Worm (Caenorhabditis elegans) whole organism, mixed stage, embryonic: ENCODE data around the gene Y57E12AL.2.

Experiments used
- M03D4.4 ChIP-seq: sonication (generic microtip); optimal IDR thresholded peaks from 2 replicates; lab custom pipeline; 2017; ENCODE audit warnings: mild to moderate bottlenecking, missing genetic modification characterization, missing compliant biosample characterization
- bed-3 ChIP-seq: fragments of 200-800 bp; sonication (Bioruptor generic); optimal IDR thresholded peaks from 3 replicates; lab custom pipeline; 2018; ENCODE audit warnings: mild to moderate bottlenecking, missing genetic modification characterization, moderate library complexity, missing compliant biosample characterization
- blmp-1 ChIP-seq: fragments of 150-350 bp; optimal IDR thresholded peaks from 2 replicates; lab custom pipeline; 2014; ENCODE audit warnings: missing biosample characterization, missing genetic modification characterization
- ceh-39 ChIP-seq: fragments of 150-350 bp; optimal IDR thresholded peaks from 2 replicates; lab custom pipeline; 2014; ENCODE audit warnings: missing biosample characterization, missing genetic modification characterization
- ceh-43 ChIP-seq: fragments of 200-800 bp; sonication (Bioruptor generic); optimal IDR thresholded peaks from 2 replicates; lab custom pipeline; 2018; ENCODE audit warnings: mild to moderate bottlenecking, missing genetic modification characterization, moderate library complexity, missing compliant biosample characterization
- ceh-83 ChIP-seq: fragments of 200-800 bp; sonication (Bioruptor generic); optimal IDR thresholded peaks from 2 replicates; lab custom pipeline; 2018; ENCODE audit warnings: mild to moderate bottlenecking, missing genetic modification characterization, missing compliant biosample characterization
- ces-1 ChIP-seq: fragments of 150-350 bp; optimal IDR thresholded peaks from 2 replicates; lab custom pipeline; 2014; ENCODE audit warnings: missing biosample characterization, missing genetic modification reagents, missing genetic modification characterization
- cnd-1 ChIP-seq: fragments of 200-800 bp; sonication (Bioruptor generic); optimal IDR thresholded peaks from 2 replicates; lab custom pipeline; 2018; ENCODE audit warnings: mild to moderate bottlenecking, missing genetic modification characterization, missing compliant biosample characterization
- drap-1 ChIP-seq: fragments of 200-800 bp; sonication (Bioruptor generic); optimal IDR thresholded peaks from 3 replicates; lab custom pipeline; 2018; ENCODE audit warnings: mild to moderate bottlenecking, missing genetic modification characterization, missing compliant biosample characterization
- elt-1 ChIP-seq: sonication (generic microtip); optimal IDR thresholded peaks from 2 replicates; lab custom pipeline; 2017; ENCODE audit warnings: missing genetic modification characterization, mild to moderate bottlenecking, missing compliant biosample characterization, antibody characterized with exemption, moderate library complexity, borderline replicate concordance; ENCODE audit not compliant: insufficient read depth
- elt-3 ChIP-seq: fragments of 150-350 bp; optimal IDR thresholded peaks from 2 replicates; lab custom pipeline; 2014; ENCODE audit warnings: missing biosample characterization, missing genetic modification characterization
- flh-1 ChIP-seq: fragments of 200-800 bp; sonication (Bioruptor generic); optimal IDR thresholded peaks from 2 replicates; lab custom pipeline; 2018; ENCODE audit warnings: mild to moderate bottlenecking, missing genetic modification characterization, moderate library complexity, missing compliant biosample characterization
- ham-2 ChIP-seq: fragments of 200-800 bp; sonication (Bioruptor generic); optimal IDR thresholded peaks from 2 replicates; lab custom pipeline; 2018; ENCODE audit warnings: mild to moderate bottlenecking, missing genetic modification characterization, missing compliant biosample characterization
- hlh-1 ChIP-seq: fragments of 150-350 bp; optimal IDR thresholded peaks from 2 replicates; lab custom pipeline; 2014; ENCODE audit warnings: missing biosample characterization, missing genetic modification reagents, missing genetic modification characterization
- mab-5 ChIP-seq: fragments of 150-350 bp; optimal IDR thresholded peaks from 2 replicates; lab custom pipeline; 2014; ENCODE audit warnings: missing biosample characterization, missing genetic modification characterization
- mep-1 ChIP-seq: fragments of 150-350 bp; optimal IDR thresholded peaks from 2 replicates; lab custom pipeline; 2017; ENCODE audit warnings: missing biosample characterization, missing genetic modification reagents, missing genetic modification characterization, inconsistent platforms
- mls-2 ChIP-seq: sonication (generic microtip); optimal IDR thresholded peaks from 2 replicates; lab custom pipeline; 2016; ENCODE audit warnings: mild to moderate bottlenecking, missing genetic modification characterization, moderate library complexity, missing compliant biosample characterization
- nhr-12 ChIP-seq: fragments of 150-350 bp; optimal IDR thresholded peaks from 2 replicates; lab custom pipeline; 2014; ENCODE audit warnings: missing biosample characterization, missing genetic modification characterization
- nhr-76 ChIP-seq: sonication (generic microtip); optimal IDR thresholded peaks from 2 replicates; lab custom pipeline; 2017; ENCODE audit warnings: missing biosample characterization, missing genetic modification characterization
- pha-4 ChIP-seq: fragments of 150-350 bp; optimal IDR thresholded peaks from 2 replicates; lab custom pipeline; 2018; ENCODE audit warnings: missing biosample characterization, missing genetic modification reagents, missing genetic modification characterization
- sem-2 ChIP-seq: fragments of 200-800 bp; sonication (Bioruptor generic); optimal IDR thresholded peaks from 2 replicates; lab custom pipeline; 2018; ENCODE audit warnings: mild to moderate bottlenecking, missing genetic modification characterization, missing compliant biosample characterization
- snpc-4 ChIP-seq: fragments of 150-350 bp; optimal IDR thresholded peaks from 2 replicates; lab custom pipeline; 2014; ENCODE audit warnings: missing biosample characterization, missing genetic modification characterization
- sptf-1 ChIP-seq: sonication (generic microtip); optimal IDR thresholded peaks from 2 replicates; lab custom pipeline; 2017; ENCODE audit warnings: mild to moderate bottlenecking, missing genetic modification characterization, moderate library complexity, missing compliant biosample characterization
- tbx-8 ChIP-seq: fragments of 200-800 bp; sonication (Bioruptor generic); optimal IDR thresholded peaks from 2 replicates; lab custom pipeline; 2018; ENCODE audit warnings: mild to moderate bottlenecking, missing genetic modification characterization, moderate library complexity, missing compliant biosample characterization
- unc-120 ChIP-seq: sonication (generic microtip); optimal IDR thresholded peaks from 2 replicates; lab custom pipeline; 2017; ENCODE audit warnings: missing genetic modification characterization, missing compliant biosample characterization; ENCODE audit not compliant: poor library complexity, severe bottlenecking
- unc-39 ChIP-seq: fragments of 150-350 bp; optimal IDR thresholded peaks from 2 replicates; lab custom pipeline; 2014; ENCODE audit warnings: missing biosample characterization, missing genetic modification characterization

Y57E12AL.2 gene

DNA sequence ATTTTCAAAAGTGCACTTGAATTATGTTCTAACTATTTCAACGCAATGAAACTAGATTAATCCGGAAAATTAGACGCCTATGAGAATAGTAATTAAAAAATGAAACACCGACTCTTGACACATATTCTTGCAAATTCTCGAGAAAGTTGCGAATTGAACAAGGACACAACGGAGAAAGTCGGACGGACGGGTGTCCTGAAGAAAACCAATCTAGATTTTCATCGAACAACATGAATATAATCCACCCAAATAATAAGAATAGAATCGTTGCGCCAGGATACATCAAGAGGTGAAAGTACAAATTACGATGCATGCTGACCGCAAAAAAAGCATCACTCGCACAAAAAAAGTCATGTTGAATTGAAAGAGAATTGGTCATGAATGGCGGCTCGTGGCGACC lies 11.0 kb downstream of the Y57E12AL.2 start:
- no peak for TF ChIP-seq sptf-1 (tag; lab: Kevin White, UChicago)
- TF ChIP-seq blmp-1 (tag; lab: Kevin White, UChicago), result no peak
- TF ChIP-seq elt-1 (tag; lab: Kevin White, UChicago), result no peak

DNA sequence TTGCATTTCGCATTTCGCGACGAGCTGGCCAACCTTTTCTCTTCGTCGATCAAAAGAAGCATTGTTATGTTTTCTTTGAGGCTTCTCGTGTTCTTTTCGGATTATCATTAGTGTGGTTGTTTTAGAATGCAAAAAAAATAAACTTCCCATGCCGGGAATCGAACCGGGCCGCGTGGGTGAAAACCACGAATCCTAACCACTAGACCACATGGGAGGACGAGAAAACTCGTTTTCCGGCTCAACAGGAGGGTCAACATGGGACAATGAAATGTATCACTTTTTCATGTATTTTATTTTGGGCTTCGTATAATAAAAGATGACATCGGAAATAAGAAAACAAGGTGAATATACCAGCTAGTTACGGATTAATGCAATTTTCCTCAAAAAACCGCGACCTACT lies 11.7 kb downstream of the Y57E12AL.2 start:
- no peak for TF ChIP-seq nhr-12 (tag; lab: Kevin White, UChicago)

DNA sequence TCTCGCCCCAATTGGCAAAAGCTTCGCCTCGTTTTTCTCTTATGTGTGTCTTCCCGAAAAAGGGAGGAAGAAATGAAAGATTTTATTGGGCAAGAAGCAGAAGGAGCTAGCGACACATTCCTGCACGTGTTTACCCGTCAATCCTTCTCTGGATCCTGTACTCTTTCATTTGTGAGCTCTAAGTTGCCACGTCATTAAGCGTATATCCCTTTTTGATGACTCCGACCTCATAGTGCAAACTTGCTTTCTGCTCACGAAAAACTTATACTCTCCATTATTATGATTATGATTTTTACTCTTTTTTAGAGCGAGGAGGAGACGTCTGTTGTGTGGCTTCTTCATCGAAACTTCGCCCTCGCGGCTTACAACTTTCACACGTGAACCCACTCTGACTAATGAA lies 14.4 kb downstream of the Y57E12AL.2 start, which contains the start of gene F27B10.1:
F27B10.1 (plus strand) TSS at position 301 of the 400 bp plus-strand sequence.
- no peak for TF ChIP-seq mab-5 (tag; lab: Kevin White, UChicago)
- TF ChIP-seq, all 35 proteins: peak for 0

DNA sequence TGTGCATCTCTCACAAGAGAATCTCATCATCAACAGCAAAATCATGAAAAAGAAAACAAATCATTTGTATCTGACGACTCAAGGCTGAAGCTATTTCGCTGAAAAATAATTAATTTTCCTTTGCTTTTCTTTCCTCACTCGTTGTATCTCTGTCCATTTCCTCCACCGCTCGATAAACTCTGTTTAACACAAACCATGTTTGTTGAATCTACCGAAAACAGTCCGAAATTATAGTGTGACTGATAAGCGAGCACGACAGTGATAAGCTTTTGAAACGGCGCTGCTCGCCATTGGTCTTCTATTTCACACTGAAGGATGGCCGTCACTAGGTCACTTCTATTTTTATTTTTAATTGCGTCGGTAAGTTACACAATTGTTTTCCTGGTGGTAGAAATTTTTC lies 17.8 kb downstream of the Y57E12AL.2 start, which contains the start of gene npa-1:
npa-1 (plus strand) TSS at position 142 of the 400 bp plus-strand sequence.
- TF ChIP-seq bed-3 (GFP tag; lab: Kevin White, UChicago), result no peak
- TF ChIP-seq elt-3 (tag; lab: Kevin White, UChicago), result no peak
- no peak for TF ChIP-seq nhr-76
- TF ChIP-seq ceh-83 (GFP tag; lab: Kevin White, UChicago), result no peak
- no peak for TF ChIP-seq elt-1 (tag; lab: Kevin White, UChicago)
- TF ChIP-seq hlh-1 (tag; lab: Kevin White, UChicago), result no peak
- no peak for TF ChIP-seq flh-1
- no peak for TF ChIP-seq snpc-4 (tag; lab: Kevin White, UChicago)

DNA sequence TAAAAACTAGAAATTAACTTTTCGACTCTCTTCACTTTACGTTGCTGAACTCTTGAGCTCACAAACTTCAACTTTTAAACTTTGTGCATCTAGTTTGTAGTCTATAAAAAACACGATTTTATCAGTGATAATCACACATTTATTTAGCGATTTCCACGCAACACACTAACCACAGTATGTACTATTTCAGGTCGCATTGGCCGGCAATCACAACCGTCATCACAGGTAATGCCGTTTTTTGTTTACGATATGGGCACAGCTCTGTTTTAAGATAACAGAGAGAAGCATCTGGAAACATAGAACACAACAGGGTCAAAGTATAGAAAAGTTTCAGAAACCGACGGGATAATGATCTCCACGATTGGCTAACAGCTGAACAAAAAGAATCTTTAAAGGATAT lies 18.3 kb downstream of the Y57E12AL.2 start:
- TF ChIP-seq bed-3 (GFP tag; lab: Kevin White, UChicago), result no peak
- no peak for TF ChIP-seq M03D4.4 (tag; lab: Kevin White, UChicago)
- no peak for TF ChIP-seq ceh-39 (tag; lab: Kevin White, UChicago)
- no peak for TF ChIP-seq pha-4
- TF ChIP-seq elt-1 (tag; lab: Kevin White, UChicago), result no peak
- TF ChIP-seq tbx-8, result no peak
- no peak for TF ChIP-seq mab-5 (tag; lab: Kevin White, UChicago)
- TF ChIP-seq elt-3 (tag; lab: Kevin White, UChicago), result no peak
- TF ChIP-seq sem-2, result no peak
- no peak for TF ChIP-seq unc-120
- TF ChIP-seq drap-1 (GFP tag; lab: Kevin White, UChicago), result no peak
- no peak for TF ChIP-seq mep-1
- no peak for TF ChIP-seq blmp-1 (tag; lab: Kevin White, UChicago)
- no peak for TF ChIP-seq hlh-1 (tag; lab: Kevin White, UChicago)
- TF ChIP-seq ceh-43, result no peak

DNA sequence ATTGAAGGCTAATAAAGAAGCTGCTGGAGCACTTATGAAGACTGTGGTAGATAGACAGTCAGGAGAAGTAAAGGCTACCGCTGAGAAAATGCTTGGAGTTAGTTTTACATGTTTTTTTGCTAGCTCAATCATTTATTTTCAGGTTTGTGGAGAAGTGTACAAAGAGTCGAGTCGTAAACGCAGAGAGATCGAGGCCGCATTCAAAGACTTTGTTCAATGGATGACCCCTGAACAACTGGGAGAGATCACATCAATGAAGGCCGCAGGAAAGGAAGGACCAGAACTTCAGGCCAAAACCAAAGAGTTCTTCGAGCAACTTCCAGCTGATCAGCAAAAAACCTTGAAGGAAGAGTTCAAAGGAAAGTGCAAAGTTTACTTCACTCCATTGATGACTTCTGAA lies 20.9 kb downstream of the Y57E12AL.2 start:
- TF ChIP-seq unc-39 (tag; lab: Kevin White, UChicago), result no peak

DNA sequence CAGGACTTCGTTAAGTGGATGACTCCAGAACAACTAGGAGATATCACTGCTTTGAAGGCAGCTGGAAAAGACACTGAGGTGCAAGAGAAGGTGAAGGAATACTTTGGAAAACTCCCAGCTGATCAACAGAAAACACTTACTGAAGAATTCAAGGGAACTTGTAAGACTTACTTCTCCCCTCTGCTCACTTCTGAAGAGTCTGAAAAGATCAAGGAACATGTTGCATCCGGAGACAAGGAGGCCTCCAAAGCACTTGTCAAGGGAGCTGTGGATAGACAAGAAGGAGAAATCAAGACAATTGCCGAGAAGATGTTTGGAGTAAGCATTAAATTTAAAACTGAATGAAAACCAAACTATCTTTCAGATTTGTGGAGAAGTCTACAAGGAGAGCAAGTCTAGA lies 21.5 kb downstream of the Y57E12AL.2 start:
- TF ChIP-seq ces-1 (GFP tag; lab: Kevin White, UChicago) (no peak), cnd-1 (tag; lab: Kevin White, UChicago) (no peak), hlh-1 (tag; lab: Kevin White, UChicago) (no peak), pha-4 (no peak), mls-2 (tag; lab: Kevin White, UChicago) (no peak), sem-2 (no peak), ham-2 (GFP tag; lab: Kevin White, UChicago) (no peak), bed-3 (GFP tag; lab: Kevin White, UChicago) (no peak), M03D4.4 (tag; lab: Kevin White, UChicago) (no peak)
